Worm (Caenorhabditis elegans): ENCODE measurements around the gene chil-9.

Gene chil-9

DNA sequence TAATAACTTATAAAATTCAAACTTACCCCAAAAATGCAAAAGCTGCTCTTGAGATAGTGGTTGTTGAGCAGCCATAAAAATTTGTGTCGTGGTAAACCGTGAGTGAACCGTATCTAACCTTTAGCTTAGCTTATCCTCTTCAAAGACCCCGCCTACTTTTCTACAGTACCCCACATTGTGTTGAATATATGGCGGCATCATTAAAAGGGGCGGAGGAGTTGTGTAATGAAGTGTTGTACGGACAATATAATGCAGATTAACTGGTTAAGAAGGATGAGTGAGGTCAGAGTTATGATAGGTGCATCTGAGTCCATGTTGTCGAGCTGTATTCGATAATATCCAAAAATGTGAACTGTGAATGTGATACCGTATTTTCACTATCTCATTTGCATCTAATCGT is 17.3 kb downstream of the chil-9 start, which contains the start of gene eyg-1:
Gene eyg-1, minus strand, starts transcription at position 101 of the 400 bp plus-strand sequence.
- TF ChIP-seq lin-26 (GFP tag; IDR thresholded peaks at IDR 0.05) (no peak), Y56A3A.18 (GFP tag; IDR thresholded peaks at IDR 0.05) (no peak), sptf-2 (GFP tag; optimal IDR thresholded peaks at IDR 0.05) (no peak), aptf-2 (GFP tag; conservative IDR thresholded peaks at IDR 0.05) (no peak), nhr-80 (tag; optimal IDR thresholded peaks at IDR 0.05) (no peak), F23B12.7 (tag; optimal IDR thresholded peaks at IDR 0.05; ENCODE audit: insufficient read depth) (no peak), mes-4 (tag; optimal IDR thresholded peaks at IDR 0.05) (no peak), athp-1 (tag; optimal IDR thresholded peaks at IDR 0.05) (no peak), B0019.2 (GFP tag; conservative IDR thresholded peaks at IDR 0.05) (no peak), rpc-1 (optimal IDR thresholded peaks at IDR 0.05) (no peak), rpc-1 (tag; optimal IDR thresholded peaks at IDR 0.05) (no peak), F52B5.7 (tag; optimal IDR thresholded peaks at IDR 0.05) (no peak), hsf-1 (GFP tag; IDR thresholded peaks at IDR 0.05) (no peak), egl-18 (GFP tag; IDR thresholded peaks at IDR 0.05) (no peak), unc-130 (GFP tag; optimal IDR thresholded peaks at IDR 0.05) (no peak), hrde-1 (tag; optimal IDR thresholded peaks at IDR 0.05; ENCODE audit: borderline replicate concordance) (no peak)

- TF ChIP-seq zfh-2 (GFP tag; conservative IDR thresholded peaks at IDR 0.05) (0 out of 2 replicates have a peak, but pooled peaks have one; percentile 16), let-607 (tag; optimal IDR thresholded peaks at IDR 0.05) (no peak), xnd-1 (tag; optimal IDR thresholded peaks at IDR 0.05) (no peak), egl-18 (GFP tag; IDR thresholded peaks at IDR 0.05) (no peak), ztf-26 (tag; optimal IDR thresholded peaks at IDR 0.05) (no peak), nfya-1 (tag; optimal IDR thresholded peaks at IDR 0.05; ENCODE audit: borderline replicate concordance, insufficient read depth) (no peak)
These were observed 18.2 kb downstream of the chil-9 start for ce11 chrII:9826946-9827345.

- no peak for TF ChIP-seq mcd-1 (GFP tag; IDR thresholded peaks at IDR 0.05)
- no peak for TF ChIP-seq cebp-1 (GFP tag; IDR thresholded peaks at IDR 0.05)
- peak; percentile 60 for TF ChIP-seq cebp-1 (tag; optimal IDR thresholded peaks at IDR 0.05)
- TF ChIP-seq nhr-80 (tag; optimal IDR thresholded peaks at IDR 0.05): peak; percentile 77
- no peak for TF ChIP-seq atf-7 (tag; optimal IDR thresholded peaks at IDR 0.05)
- TF ChIP-seq rec-8 (tag; optimal IDR thresholded peaks at IDR 0.05): no peak
These were observed 37.6 kb downstream of the chil-9 start, which contains the start of gene cyp-13A8 for ce11 chrII:9807519-9807972. cyp-13A8 (minus strand) TSS chrII:9807569.

- no peak for TF ChIP-seq dpff-1 (tag; optimal IDR thresholded peaks at IDR 0.05)
- no peak for TF ChIP-seq F22D6.2 (tag; optimal IDR thresholded peaks at IDR 0.05)
- TF ChIP-seq somi-1 (GFP tag; optimal IDR thresholded peaks at IDR 0.05): no peak
- no peak for TF ChIP-seq ztf-28 (GFP tag; IDR thresholded peaks at IDR 0.05)
- no peak for TF ChIP-seq Y95B8A.8 (GFP tag; IDR thresholded peaks at IDR 0.05)
- TF ChIP-seq Y53G8AR.9 (GFP tag; conservative IDR thresholded peaks at IDR 0.05): no peak
These were observed 41.8 kb downstream of the chil-9 start, which contains the start of gene cyp-13A7 for ce11 chrII:9803320-9803719. cyp-13A7 (plus strand) TSS chrII:9803620.

DNA sequence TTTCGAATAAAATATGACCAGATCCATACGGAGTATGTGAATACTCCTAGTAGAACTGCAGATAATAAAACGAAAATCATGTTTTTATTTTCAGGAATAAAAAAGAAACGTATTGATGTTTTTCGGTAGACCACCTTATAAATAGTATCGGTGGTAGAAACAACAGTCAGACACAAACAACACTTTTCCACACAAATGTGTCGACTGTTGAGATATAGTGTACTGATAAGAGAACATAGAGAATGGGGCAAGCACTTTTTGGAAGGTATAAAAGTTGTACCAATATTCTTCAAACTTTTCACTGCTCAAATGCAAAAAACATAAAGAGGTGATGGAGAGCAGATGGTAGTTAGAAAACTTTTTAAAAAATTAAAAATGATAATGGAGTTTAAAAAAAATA is 42.5 kb downstream of the chil-9 start, which contains the start of gene cyp-13A6:
Gene cyp-13A6, minus strand, starts transcription at position 180 of the 400 bp plus-strand sequence.
- TF ChIP-seq lin-54 (GFP tag; optimal IDR thresholded peaks at IDR 0.05) (no peak), F49E8.2 (tag; optimal IDR thresholded peaks at IDR 0.05; ENCODE audit: insufficient read depth) (no peak), nhr-80 (tag; optimal IDR thresholded peaks at IDR 0.05) (peak; percentile 43), bed-1 (GFP tag; IDR thresholded peaks at IDR 0.05) (no peak), rcor-1 (GFP tag; IDR thresholded peaks at IDR 0.05) (no peak), ekl-4 (GFP tag; IDR thresholded peaks at IDR 0.05) (no peak), him-1 (tag; optimal IDR thresholded peaks at IDR 0.05) (no peak), tbx-9 (tag; optimal IDR thresholded peaks at IDR 0.05; ENCODE audit: borderline replicate concordance) (no peak)

All from whole organism, young adult.